Fruit fly (Drosophila melanogaster): ENCODE data around the gene Arp3.
A peak's percentile ranks its signal among the peaks of the same experiment; 100 is the strongest.

The Arp3 gene

dm6 chr3L:8096106-8096558 lies 19.6 kb downstream of the Arp3 start:
- TF ChIP-seq OdsH (GFP tag; optimal IDR thresholded peaks at IDR 0.05) = peak; percentile 96
- peak; percentile 84 for TF ChIP-seq CG3032 (tag; optimal IDR thresholded peaks at IDR 0.05)
- TF ChIP-seq net (GFP tag; optimal IDR thresholded peaks at IDR 0.05) = peak; percentile 96
- TF ChIP-seq vri (GFP tag; optimal IDR thresholded peaks at IDR 0.05) = peak; percentile 77
- peak; percentile 89 for TF ChIP-seq svp (GFP tag)
- TF ChIP-seq fd59A (GFP tag; optimal IDR thresholded peaks at IDR 0.05) = peak; percentile 74
- TF ChIP-seq CG15336 (GFP tag; IDR thresholded peaks at IDR 0.05) = peak; percentile 97
- TF ChIP-seq Eip78C (GFP tag) = peak; percentile 97
- peak; percentile 91 for TF ChIP-seq esn (GFP tag; optimal IDR thresholded peaks at IDR 0.05)
- TF ChIP-seq Hr4 (GFP tag; optimal IDR thresholded peaks at IDR 0.05) = peak; percentile 96
- TF ChIP-seq CG6854 (GFP tag; optimal IDR thresholded peaks at IDR 0.05) = peak; percentile 45
- TF ChIP-seq Sox15 (GFP tag; optimal IDR thresholded peaks at IDR 0.05) = peak; percentile 90
- TF ChIP-seq Ets21C (GFP tag; optimal IDR thresholded peaks at IDR 0.05) = no peak
- peak; percentile 78 for TF ChIP-seq dsx (GFP tag; optimal IDR thresholded peaks at IDR 0.05; ENCODE audit: poor library complexity, severe bottlenecking)
- no peak for TF ChIP-seq Hr39 (GFP tag; optimal IDR thresholded peaks at IDR 0.05)
- TF ChIP-seq Eip75B (GFP tag; optimal IDR thresholded peaks at IDR 0.05) = peak; percentile 85
- no peak for TF ChIP-seq Smox (GFP tag; optimal IDR thresholded peaks at IDR 0.05)
- peak; percentile 78 for TF ChIP-seq CG8319 (GFP tag; optimal IDR thresholded peaks at IDR 0.05)
- TF ChIP-seq CG11762 (GFP tag; optimal IDR thresholded peaks at IDR 0.05; ENCODE audit: insufficient read depth) = peak; percentile 86
- TF ChIP-seq CG10669 (GFP tag; optimal IDR thresholded peaks at IDR 0.05) = peak; percentile 92
- peak; percentile 90 for TF ChIP-seq Ets96B (tag; optimal IDR thresholded peaks at IDR 0.05)
- peak; percentile 87 for TF ChIP-seq CG11902 (GFP tag; optimal IDR thresholded peaks at IDR 0.05)
- peak; percentile 82 to 86 for TF ChIP-seq ss (GFP tag; optimal IDR thresholded peaks at IDR 0.05)
- peak; percentile 81 for TF ChIP-seq spab (GFP tag; optimal IDR thresholded peaks at IDR 0.05)
- TF ChIP-seq topi (GFP tag; optimal IDR thresholded peaks at IDR 0.05) = peak; percentile 82
- peak; percentile 96 for TF ChIP-seq CG11294 (GFP tag; IDR thresholded peaks at IDR 0.05)
- TF ChIP-seq lz (GFP tag; optimal IDR thresholded peaks at IDR 0.05) = peak; percentile 82
- peak; percentile 92 for TF ChIP-seq CG16779 (tag; optimal IDR thresholded peaks at IDR 0.05)
- peak; percentile 96 for TF ChIP-seq CG10631 (GFP tag; optimal IDR thresholded peaks at IDR 0.05)
- peak; percentile 95 for TF ChIP-seq Gug (GFP tag; IDR thresholded peaks at IDR 0.05)
- TF ChIP-seq CG8632 (GFP tag; optimal IDR thresholded peaks at IDR 0.05) = peak; percentile 93
- peak; percentile 94 for TF ChIP-seq CG4318 (GFP tag; optimal IDR thresholded peaks at IDR 0.05)
- peak; percentile 86 for TF ChIP-seq CG3919 (GFP tag; optimal IDR thresholded peaks at IDR 0.05)
- TF ChIP-seq fkh (GFP tag; optimal IDR thresholded peaks at IDR 0.05) = peak; percentile 51
- TF ChIP-seq CG6808 (GFP tag; optimal IDR thresholded peaks at IDR 0.05) = peak; percentile 78
- TF ChIP-seq CG6276 (GFP tag; optimal IDR thresholded peaks at IDR 0.05) = peak; percentile 97
- peak; percentile 91 for TF ChIP-seq dac (GFP tag; optimal IDR thresholded peaks at IDR 0.05)
- TF ChIP-seq CG9139 (GFP tag; optimal IDR thresholded peaks at IDR 0.05) = peak; percentile 62
- peak; percentile 92 for TF ChIP-seq CG6792 (GFP tag; optimal IDR thresholded peaks at IDR 0.05)
- TF ChIP-seq Sox14 (GFP tag; optimal IDR thresholded peaks at IDR 0.05) = peak; percentile 87
- peak; percentile 97 for TF ChIP-seq Lpt (GFP tag; optimal IDR thresholded peaks at IDR 0.05)
- TF ChIP-seq Hr38 (GFP tag; optimal IDR thresholded peaks at IDR 0.05) = no peak
- peak; percentile 76 for TF ChIP-seq CG1621 (tag; optimal IDR thresholded peaks at IDR 0.05)
- peak; percentile 68 to 96 for TF ChIP-seq salr (GFP tag; optimal IDR thresholded peaks at IDR 0.05)
- peak; percentile 74 for TF ChIP-seq Eip93F (GFP tag; optimal IDR thresholded peaks at IDR 0.05)
- peak; percentile 94 for TF ChIP-seq achi (GFP tag; optimal IDR thresholded peaks at IDR 0.05)
- TF ChIP-seq CG6163 (GFP tag; IDR thresholded peaks at IDR 0.05) = peak; percentile 92
- peak; percentile 95 for TF ChIP-seq acj6 (GFP tag; optimal IDR thresholded peaks at IDR 0.05)
- TF ChIP-seq CG7368 (GFP tag; optimal IDR thresholded peaks at IDR 0.05) = peak; percentile 90
- peak; percentile 81 for TF ChIP-seq Sox102F (GFP tag; optimal IDR thresholded peaks at IDR 0.05)
- peak; percentile 95 for TF ChIP-seq eg (GFP tag; IDR thresholded peaks at IDR 0.05)
- TF ChIP-seq CG8119 (GFP tag; IDR thresholded peaks at IDR 0.05) = peak; percentile 98

Data from whole organism, prepupa.